Worm (Caenorhabditis elegans) whole organism, L4/young adult: ENCODE results near the gene gcy-9.

Source experiments
- W03F9.2 ChIP-seq: fragments of 150-350 bp; optimal IDR thresholded peaks from 2 replicates; lab custom pipeline; 2014; ENCODE audit warnings: missing biosample characterization, missing genetic modification characterization
- dao-5 ChIP-seq: sonication (generic microtip); optimal IDR thresholded peaks from 2 replicates; lab custom pipeline; 2016; ENCODE audit warnings: missing genotype, missing genetic modification characterization, moderate library complexity, missing compliant biosample characterization
- him-1 ChIP-seq: sonication (generic microtip); optimal IDR thresholded peaks from 2 replicates; lab custom pipeline; 2016; ENCODE audit warnings: missing genotype, missing genetic modification reagents, missing genetic modification characterization, missing compliant biosample characterization

ce11 chrX:11296683-11297365, 40.9 kb downstream of the gcy-9 start, which contains the start of gene inx-2:
- TF ChIP-seq dao-5 (tag; lab: Kevin White, UChicago) (no peak), him-1 (no peak), W03F9.2 (tag; lab: Kevin White, UChicago) (no peak)
